Fruit fly (Drosophila melanogaster) whole organism, adult: Measurements from ENCODE around the gene CG17906.
A peak's percentile ranks its signal among the peaks of the same experiment; 100 is the strongest.

Source experiments
- CG11617 ChIP-seq: fragments of 200-800 bp; sonication (Bioruptor generic); optimal IDR thresholded peaks from 2 replicates; lab custom pipeline; 2017; ENCODE audit warnings: mild to moderate bottlenecking, missing biosample characterization, missing genetic modification reagents, missing genetic modification characterization
- CG12768 ChIP-seq: fragments of 200-800 bp; sonication (Bioruptor generic); optimal IDR thresholded peaks from 2 replicates; lab custom pipeline; 2017; ENCODE audit warnings: missing biosample characterization, missing genetic modification characterization, mild to moderate bottlenecking, moderate library complexity, missing genetic modification reagents
- CG14711 ChIP-seq: fragments of 200-800 bp; sonication (Bioruptor generic); optimal IDR thresholded peaks from 2 replicates; lab custom pipeline; 2018; ENCODE audit warnings: missing biosample characterization, mild to moderate bottlenecking, missing genetic modification characterization, moderate library complexity
- CG1620 ChIP-seq: fragments of 200-800 bp; sonication (Bioruptor generic); optimal IDR thresholded peaks from 2 replicates; lab custom pipeline; 2016; ENCODE audit warnings: missing biosample characterization, missing genetic modification characterization
- CG33017 ChIP-seq: fragments of 200-800 bp; sonication (Bioruptor generic); optimal IDR thresholded peaks from 2 replicates; lab custom pipeline; 2018; ENCODE audit warnings: missing biosample characterization, mild to moderate bottlenecking, missing genetic modification characterization, moderate library complexity
- CG5204 ChIP-seq: fragments of 200-800 bp; sonication (Bioruptor generic); optimal IDR thresholded peaks from 2 replicates; lab custom pipeline; 2016; ENCODE audit warnings: missing biosample characterization, missing genetic modification characterization
- CG7045 ChIP-seq: fragments of 200-800 bp; sonication (Bioruptor generic); optimal IDR thresholded peaks from 2 replicates; lab custom pipeline; 2017; ENCODE audit warnings: missing biosample characterization, mild to moderate bottlenecking, missing genetic modification characterization
- CG7101 ChIP-seq: fragments of 200-800 bp; sonication (Bioruptor generic); optimal IDR thresholded peaks from 2 replicates; lab custom pipeline; 2018; ENCODE audit warnings: missing biosample characterization, mild to moderate bottlenecking, missing genetic modification characterization, moderate library complexity
- Clk ChIP-seq: fragments of 200-800 bp; sonication (Bioruptor generic); optimal IDR thresholded peaks from 2 replicates; lab custom pipeline; 2017; ENCODE audit warnings: missing biosample characterization, missing genetic modification characterization
- Crg-1 ChIP-seq: fragments of 200-800 bp; sonication (Bioruptor generic); optimal IDR thresholded peaks from 2 replicates; lab custom pipeline; 2016; ENCODE audit warnings: missing biosample characterization, missing genetic modification characterization
- Hr96 ChIP-seq: fragments of 200-800 bp; sonication (Bioruptor generic); optimal IDR thresholded peaks from 2 replicates; lab custom pipeline; 2016; ENCODE audit warnings: missing biosample characterization, missing genetic modification characterization
- Mnt ChIP-seq: fragments of 200-800 bp; sonication (Bioruptor generic); optimal IDR thresholded peaks from 2 replicates; lab custom pipeline; 2016; ENCODE audit warnings: missing biosample characterization, mild to moderate bottlenecking, missing genetic modification characterization
- bab1 ChIP-seq: fragments of 200-800 bp; sonication (Bioruptor generic); optimal IDR thresholded peaks from 3 replicates; lab custom pipeline; 2019; ENCODE audit warnings: missing biosample characterization, mild to moderate bottlenecking, missing genetic modification characterization, moderate library complexity
- cic ChIP-seq: fragments of 200-800 bp; sonication (Bioruptor generic); optimal IDR thresholded peaks from 2 replicates; lab custom pipeline; 2017; ENCODE audit warnings: missing biosample characterization, mild to moderate bottlenecking, missing genetic modification characterization, moderate library complexity
- cnc ChIP-seq, 2 experiments: fragments of >200 bp; optimal IDR thresholded peaks; 2 replicates each; lab custom pipeline; 2017
- kay ChIP-seq: fragments of 200-800 bp; sonication (Bioruptor generic); peaks from one replicate; lab custom pipeline; 2016; ENCODE audit warnings: missing biosample characterization, missing genetic modification characterization, borderline replicate concordance
- ovo ChIP-seq: fragments of 200-800 bp; sonication (Bioruptor generic); optimal IDR thresholded peaks from 2 replicates; lab custom pipeline; 2016; ENCODE audit warnings: missing biosample characterization, missing genetic modification characterization
- pad ChIP-seq: fragments of 200-800 bp; sonication (Bioruptor generic); optimal IDR thresholded peaks from 3 replicates; lab custom pipeline; 2017; ENCODE audit warnings: missing biosample characterization, missing genetic modification characterization, mild to moderate bottlenecking, moderate library complexity, missing genetic modification reagents
- tj ChIP-seq: fragments of 200-800 bp; sonication (Bioruptor generic); optimal IDR thresholded peaks from 3 replicates; lab custom pipeline; 2017; ENCODE audit warnings: missing biosample characterization, mild to moderate bottlenecking, missing genetic modification characterization, moderate library complexity
- toe ChIP-seq: fragments of 200-800 bp; sonication (Bioruptor generic); optimal IDR thresholded peaks from 2 replicates; lab custom pipeline; 2016; ENCODE audit warnings: missing biosample characterization, missing genetic modification characterization

Gene CG17906

dm6 chr2L:8993650-8994441 lies at the start of gene CG17906:
CG17906 (plus strand) TSS chr2L:8994391.
- TF ChIP-seq CG7101 (tag; lab: Kevin White, UChicago) (no peak), CG1620 (GFP tag; lab: Kevin White, UChicago) (no peak), CG12768 (GFP tag; lab: Kevin White, UChicago) (no peak), CG33017 (tag; lab: Kevin White, UChicago) (no peak), ovo (no peak), bab1 (GFP tag; lab: Kevin White, UChicago) (no peak), cnc (optimal IDR thresholded peaks at IDR 0.05; lab: Kevin White, UChicago) (no peak), Crg-1 (GFP tag; lab: Kevin White, UChicago) (no peak), kay (GFP tag; lab: Kevin White, UChicago) (no peak), cic (GFP tag; lab: Kevin White, UChicago) (no peak), CG7045 (no peak), CG14711 (tag; lab: Kevin White, UChicago) (no peak), CG5204 (GFP tag; lab: Kevin White, UChicago) (no peak), tj (GFP tag; lab: Kevin White, UChicago) (no peak), CG11617 (GFP tag; lab: Kevin White, UChicago) (no peak), pad (GFP tag; lab: Kevin White, UChicago) (no peak), toe (GFP tag; lab: Kevin White, UChicago) (no peak), Hr96 (no peak), Mnt (no peak), Clk (GFP tag; lab: Kevin White, UChicago) (no peak)

dm6 chr2L:8946718-8947316 lies 47.4 kb upstream of the CG17906 start, which contains the start of gene CG46397:
CG46397 (plus strand) TSS chr2L:8947266.
- no peak for TF ChIP-seq ovo
- TF ChIP-seq CG5204 (GFP tag; lab: Kevin White, UChicago): no peak
- no peak for TF ChIP-seq Crg-1 (GFP tag; lab: Kevin White, UChicago)
- TF ChIP-seq CG7045: no peak
- no peak for TF ChIP-seq cnc (optimal IDR thresholded peaks at IDR 0.05; lab: Kevin White, UChicago)
- no peak for TF ChIP-seq CG7101 (tag; lab: Kevin White, UChicago)
- TF ChIP-seq CG1620 (GFP tag; lab: Kevin White, UChicago): no peak
- no peak for TF ChIP-seq CG33017 (tag; lab: Kevin White, UChicago)
- TF ChIP-seq Mnt: no peak
- TF ChIP-seq Hr96: no peak
- no peak for TF ChIP-seq CG11617 (GFP tag; lab: Kevin White, UChicago)
- TF ChIP-seq CG14711 (tag; lab: Kevin White, UChicago): no peak
- TF ChIP-seq pad (GFP tag; lab: Kevin White, UChicago): no peak
- no peak for TF ChIP-seq kay (GFP tag; lab: Kevin White, UChicago)

- TF ChIP-seq kay (GFP tag; lab: Kevin White, UChicago) (peak; percentile 8), toe (GFP tag; lab: Kevin White, UChicago) (no peak)
These were observed 46.2 kb upstream of the CG17906 start for dm6 chr2L:8947989-8948388.

dm6 chr2L:8948650-8949049 lies 45.5 kb upstream of the CG17906 start:
- no peak for TF ChIP-seq toe (GFP tag; lab: Kevin White, UChicago)
- no peak for TF ChIP-seq kay (GFP tag; lab: Kevin White, UChicago)
- TF ChIP-seq CG14711 (tag; lab: Kevin White, UChicago): no peak
- TF ChIP-seq CG33017 (tag; lab: Kevin White, UChicago): no peak
- no peak for TF ChIP-seq Hr96
- no peak for TF ChIP-seq Mnt
- TF ChIP-seq CG1620 (GFP tag; lab: Kevin White, UChicago): no peak
- TF ChIP-seq CG11617 (GFP tag; lab: Kevin White, UChicago): no peak
- TF ChIP-seq tj (GFP tag; lab: Kevin White, UChicago): no peak
- no peak for TF ChIP-seq CG12768 (GFP tag; lab: Kevin White, UChicago)
- TF ChIP-seq bab1 (GFP tag; lab: Kevin White, UChicago): no peak
- TF ChIP-seq CG5204 (GFP tag; lab: Kevin White, UChicago): no peak

dm6 chr2L:8949919-8950722 lies 44.1 kb upstream of the CG17906 start:
- no peak for TF ChIP-seq CG7045
- TF ChIP-seq cic (GFP tag; lab: Kevin White, UChicago): peak; percentile 77
- no peak for TF ChIP-seq kay (GFP tag; lab: Kevin White, UChicago)
- TF ChIP-seq CG12768 (GFP tag; lab: Kevin White, UChicago): peak; percentile 22
- TF ChIP-seq ovo: peak; percentile 66
- peak; percentile 77 for TF ChIP-seq pad (GFP tag; lab: Kevin White, UChicago)
- no peak for TF ChIP-seq CG5204 (GFP tag; lab: Kevin White, UChicago)
- peak; percentile 60 for TF ChIP-seq Mnt
- peak; percentile 6 for TF ChIP-seq CG11617 (GFP tag; lab: Kevin White, UChicago)
